Fruit fly (Drosophila melanogaster) Kc167 (cell line): ENCODE results near the gene Grp170.

Source experiments
- Myc ChIP-seq: fragments of >200 bp; optimal IDR thresholded peaks from 2 replicates; lab custom pipeline; 2017; ENCODE audit warnings: missing external identifiers
- Sin3A ChIP-seq: fragments of >200 bp; optimal IDR thresholded peaks from 2 replicates; lab custom pipeline; 2018; ENCODE audit warnings: missing external identifiers
- h ChIP-seq: fragments of >200 bp; optimal IDR thresholded peaks from 3 replicates; lab custom pipeline; 2018; ENCODE audit warnings: missing external identifiers
- ttk ChIP-seq: sonication (Bioruptor generic); optimal IDR thresholded peaks from 2 replicates; lab custom pipeline; 2017; ENCODE audit warnings: missing external identifiers

DNA sequence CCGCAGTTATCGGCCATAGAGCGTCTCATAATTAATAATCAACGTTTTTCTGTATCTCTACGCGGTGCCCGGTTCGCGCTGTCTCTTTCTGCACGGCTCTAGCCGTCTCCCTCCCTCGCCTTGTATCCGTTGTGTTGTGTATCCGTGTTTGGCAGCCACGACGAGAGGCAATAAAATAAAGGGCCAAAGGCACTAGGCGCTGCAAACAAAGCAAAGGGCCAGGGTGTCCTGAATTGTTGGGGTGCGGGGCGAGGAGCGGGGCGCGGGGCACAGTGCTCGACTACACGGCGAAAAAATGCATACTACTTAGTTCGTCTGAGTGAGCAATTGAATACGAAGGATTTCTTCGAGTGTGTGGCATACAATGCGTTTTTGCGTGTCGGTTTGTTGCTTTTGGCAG is 32.7 kb upstream of the Grp170 start:
- no peak for TF ChIP-seq ttk (lab: Kevin White, UChicago)
- TF ChIP-seq Myc, result no peak
- no peak for TF ChIP-seq Sin3A (lab: Kevin White, UChicago)
- TF ChIP-seq h (lab: Kevin White, UChicago), result no peak
